Worm (Caenorhabditis elegans) whole organism, L1 larva: ENCODE data around the gene crb-3.

Experiments
- C04F5.9 ChIP-seq: sonication (generic microtip); optimal IDR thresholded peaks from 2 replicates; lab custom pipeline; 2016; ENCODE audit warnings: missing genetic modification characterization, missing compliant biosample characterization
- C16A3.4 ChIP-seq: fragments of 150-350 bp; optimal IDR thresholded peaks from 2 replicates; lab custom pipeline; 2014; ENCODE audit warnings: missing biosample characterization, missing genetic modification characterization
- aha-1 ChIP-seq: fragments of 150-350 bp; optimal IDR thresholded peaks from 2 replicates; lab custom pipeline; 2014; ENCODE audit warnings: missing biosample characterization, missing genetic modification characterization
- ama-1 ChIP-seq: fragments of 150-350 bp; optimal IDR thresholded peaks from 2 replicates; lab custom pipeline; 2014
- ceh-63 ChIP-seq: fragments of 200-800 bp; sonication (Bioruptor generic); optimal IDR thresholded peaks from 2 replicates; lab custom pipeline; 2018; ENCODE audit warnings: mild to moderate bottlenecking, missing genetic modification characterization, missing compliant biosample characterization
- ceh-88 ChIP-seq: fragments of 200-800 bp; sonication (Bioruptor generic); IDR thresholded peaks from 2 replicates; pipeline ENCODE4 v1.3.6; 2022; ENCODE audit warnings: missing genetic modification characterization, missing compliant biosample characterization
- ceh-90 ChIP-seq: sonication (generic microtip); optimal IDR thresholded peaks from 2 replicates; lab custom pipeline; 2016; ENCODE audit warnings: missing genetic modification characterization, missing compliant biosample characterization
- ces-1 ChIP-seq: fragments of 150-350 bp; optimal IDR thresholded peaks from 2 replicates; lab custom pipeline; 2014; ENCODE audit warnings: missing biosample characterization, missing genetic modification reagents, missing genetic modification characterization
- dpl-1 ChIP-seq, 3 experiments: fragments of 150-350 bp in 2 of 3; sonication (generic microtip) in 1 of 3; optimal IDR thresholded peaks; 2 replicates each; lab custom pipeline; 2014 to 2017; ENCODE audit warnings: missing biosample characterization in 3 of 3, missing genetic modification characterization in 3 of 3, missing genetic modification reagents in 3 of 3
- dsc-1 ChIP-seq: sonication (generic microtip); optimal IDR thresholded peaks from 2 replicates; lab custom pipeline; 2016; ENCODE audit warnings: mild to moderate bottlenecking, missing genetic modification characterization, missing compliant biosample characterization
- efl-1 ChIP-seq, 4 experiments: fragments of 150-350 bp; optimal IDR thresholded peaks in 3 of 4; peaks in 1 of 4; 1 replicate in 1 of 4; 2 replicates in 3 of 4; lab custom pipeline; 2014; ENCODE audit warnings: missing biosample characterization in 2 of 4, missing genetic modification characterization in 2 of 4, missing genetic modification reagents in 2 of 4
- egl-27 ChIP-seq, 2 experiments: fragments of 150-350 bp in 1 of 2; sonication (generic microtip); optimal IDR thresholded peaks; 3 replicates each; lab custom pipeline; 2017 to 2018; ENCODE audit warnings: missing biosample characterization in 2 of 2, missing genetic modification characterization in 2 of 2, missing genetic modification reagents in 2 of 2
- elt-3 ChIP-seq, 6 experiments: fragments of 150-350 bp in 1 of 6; sonication (generic microtip); optimal IDR thresholded peaks; 2 replicates each; lab custom pipeline; 2017 to 2018; ENCODE audit warnings: missing biosample characterization in 6 of 6, missing genetic modification characterization in 6 of 6, inconsistent platforms in 1 of 6
- fkh-4 ChIP-seq: sonication (generic microtip); optimal IDR thresholded peaks from 2 replicates; lab custom pipeline; 2016; ENCODE audit warnings: missing compliant biosample characterization, missing genetic modification characterization, borderline replicate concordance
- fos-1 ChIP-seq: fragments of 150-350 bp; optimal IDR thresholded peaks from 2 replicates; lab custom pipeline; 2014; ENCODE audit warnings: missing biosample characterization, missing genetic modification characterization
- grh-1 ChIP-seq: fragments of 200-800 bp; sonication (Bioruptor generic); IDR thresholded peaks from 2 replicates; pipeline ENCODE4 v1.3.6; 2022; ENCODE audit warnings: missing genetic modification reagents, missing genetic modification characterization, missing compliant biosample characterization
- hlh-4 ChIP-seq: sonication (generic microtip); optimal IDR thresholded peaks from 2 replicates; lab custom pipeline; 2016; ENCODE audit warnings: mild to moderate bottlenecking, missing genetic modification characterization, missing compliant biosample characterization
- irx-1 ChIP-seq: sonication (generic microtip); optimal IDR thresholded peaks from 2 replicates; lab custom pipeline; 2016; ENCODE audit warnings: missing genetic modification characterization, missing compliant biosample characterization
- isw-1 ChIP-seq: fragments of 200-800 bp; sonication (Bioruptor generic); IDR thresholded peaks from 2 replicates; pipeline ENCODE4 v1.3.6; 2022; ENCODE audit warnings: missing genetic modification characterization, missing compliant biosample characterization
- jun-1 ChIP-seq: fragments of 150-350 bp; optimal IDR thresholded peaks from 2 replicates; lab custom pipeline; 2014; ENCODE audit warnings: missing biosample characterization, missing genetic modification reagents, missing genetic modification characterization
- lin-13 ChIP-seq: fragments of 150-350 bp; optimal IDR thresholded peaks from 2 replicates; lab custom pipeline; 2014; ENCODE audit warnings: missing biosample characterization, missing genetic modification reagents, missing genetic modification characterization
- lin-35 ChIP-seq, 2 experiments: fragments of 150-350 bp; optimal IDR thresholded peaks; 2 replicates each; lab custom pipeline; 2014; ENCODE audit warnings: missing biosample characterization in 2 of 2, missing genetic modification characterization in 2 of 2, missing genetic modification reagents in 2 of 2
- lin-39 ChIP-seq: fragments of 150-350 bp; optimal IDR thresholded peaks from 2 replicates; lab custom pipeline; 2014; ENCODE audit warnings: missing biosample characterization, missing genetic modification reagents, missing genetic modification characterization
- mab-9 ChIP-seq: fragments of 200-800 bp; sonication (Bioruptor generic); IDR thresholded peaks from 2 replicates; pipeline ENCODE4 v1.3.6; 2022; ENCODE audit warnings: missing genetic modification reagents, missing genetic modification characterization, missing compliant biosample characterization
- mdl-1 ChIP-seq, 2 experiments: fragments of 150-350 bp; optimal IDR thresholded peaks; 2 replicates each; lab custom pipeline; 2014 to 2017; ENCODE audit warnings: missing biosample characterization in 2 of 2, missing genetic modification characterization in 2 of 2, inconsistent platforms in 1 of 2
- mef-2 ChIP-seq: fragments of 150-350 bp; optimal IDR thresholded peaks from 2 replicates; lab custom pipeline; 2014; ENCODE audit warnings: missing biosample characterization, missing genetic modification characterization
- nhr-11 ChIP-seq: fragments of 150-350 bp; optimal IDR thresholded peaks from 2 replicates; lab custom pipeline; 2014; ENCODE audit warnings: missing biosample characterization, missing genetic modification characterization
- nhr-71 ChIP-seq: sonication (generic microtip); optimal IDR thresholded peaks from 2 replicates; lab custom pipeline; 2016; ENCODE audit warnings: mild to moderate bottlenecking, missing genetic modification characterization, moderate library complexity, missing compliant biosample characterization
- nhr-77 ChIP-seq: fragments of 150-350 bp; optimal IDR thresholded peaks from 2 replicates; lab custom pipeline; 2014; ENCODE audit warnings: missing biosample characterization, missing genetic modification characterization
- pax-3 ChIP-seq: fragments of 200-800 bp; sonication (Bioruptor generic); optimal IDR thresholded peaks from 2 replicates; lab custom pipeline; 2018; ENCODE audit warnings: mild to moderate bottlenecking, missing genetic modification characterization, moderate library complexity, missing compliant biosample characterization
- rnt-1 ChIP-seq: sonication (generic microtip); optimal IDR thresholded peaks from 2 replicates; lab custom pipeline; 2016; ENCODE audit warnings: mild to moderate bottlenecking, missing genetic modification characterization, moderate library complexity, missing compliant biosample characterization
- skn-1 ChIP-seq: fragments of 150-350 bp; optimal IDR thresholded peaks from 2 replicates; lab custom pipeline; 2014; ENCODE audit warnings: missing biosample characterization, missing genetic modification characterization
- snu-23 ChIP-seq: sonication (generic microtip); optimal IDR thresholded peaks from 2 replicates; lab custom pipeline; 2016; ENCODE audit warnings: missing genetic modification characterization, missing compliant biosample characterization
- sox-4 ChIP-seq: sonication (generic microtip); optimal IDR thresholded peaks from 2 replicates; lab custom pipeline; 2016; ENCODE audit warnings: missing genetic modification characterization, missing compliant biosample characterization
- sptf-1 ChIP-seq: fragments of 150-350 bp; optimal IDR thresholded peaks from 2 replicates; lab custom pipeline; 2014; ENCODE audit warnings: missing biosample characterization, missing genetic modification characterization
- unc-98 ChIP-seq: fragments of 200-800 bp; sonication (Bioruptor generic); IDR thresholded peaks from 2 replicates; pipeline ENCODE4 v1.3.6; 2022; ENCODE audit warnings: missing genetic modification characterization, missing compliant biosample characterization
- vab-15 ChIP-seq: sonication (generic microtip); optimal IDR thresholded peaks from 2 replicates; lab custom pipeline; 2017; ENCODE audit warnings: missing genotype, mild to moderate bottlenecking, missing genetic modification characterization, missing compliant biosample characterization
- xbp-1 ChIP-seq: sonication (generic microtip); optimal IDR thresholded peaks from 2 replicates; lab custom pipeline; 2016; ENCODE audit warnings: missing genetic modification characterization, missing compliant biosample characterization
- zag-1 ChIP-seq: fragments of 150-350 bp; optimal IDR thresholded peaks from 2 replicates; lab custom pipeline; 2014; ENCODE audit warnings: missing biosample characterization, missing genetic modification characterization
- ztf-11 ChIP-seq, 2 experiments: sonication (generic microtip); optimal IDR thresholded peaks; 2 replicates each; lab custom pipeline; 2016 to 2017; ENCODE audit warnings: missing genetic modification characterization in 2 of 2, missing biosample characterization in 1 of 2, missing compliant biosample characterization in 1 of 2
- ztf-4 ChIP-seq: fragments of 150-350 bp; optimal IDR thresholded peaks from 2 replicates; lab custom pipeline; 2014; ENCODE audit warnings: missing biosample characterization, missing genetic modification characterization

Gene crb-3

ce11 chrX:9166921-9167320 lies 36.6 kb upstream of the crb-3 start, which contains the start of gene B0563.10:
Gene B0563.10 (minus strand): TSS chrX:9167245.
- peak; percentile 96 for TF ChIP-seq fkh-4 (tag; lab: Kevin White, UChicago)
- no peak for TF ChIP-seq hlh-4 (tag; lab: Kevin White, UChicago)
- no peak for TF ChIP-seq mdl-1 (tag; optimal IDR thresholded peaks at IDR 0.05; lab: Kevin White, UChicago)
- TF ChIP-seq dsc-1 (tag; lab: Kevin White, UChicago): peak; percentile 96

- TF ChIP-seq jun-1 (tag; lab: Kevin White, UChicago) (no peak), vab-15 (no peak), zag-1 (tag; lab: Kevin White, UChicago) (no peak), C16A3.4 (tag; lab: Kevin White, UChicago) (no peak), ceh-88 (no peak), unc-98 (GFP tag; lab: Robert Waterston, UW) (no peak), snu-23 (GFP tag; lab: Kevin White, UChicago) (no peak), ceh-63 (no peak), irx-1 (no peak), C04F5.9 (no peak), ces-1 (GFP tag; lab: Kevin White, UChicago) (no peak), sptf-1 (no peak), ztf-4 (no peak), mef-2 (tag; lab: Kevin White, UChicago) (no peak), ztf-11 (tag; optimal IDR thresholded peaks at IDR 0.05; lab: Kevin White, UChicago) (no peak), ama-1 (lab: Kevin White, UChicago) (no peak), fkh-4 (tag; lab: Kevin White, UChicago) (no peak), pax-3 (tag; lab: Kevin White, UChicago) (no peak)
These were observed 35.3 kb upstream of the crb-3 start, which contains the start of gene B0563.9 for ce11 chrX:9168239-9168638. Gene B0563.9 (plus strand): TSS chrX:9168539.

ce11 chrX:9170058-9170457 lies 33.5 kb upstream of the crb-3 start:
- TF ChIP-seq rnt-1 (tag; lab: Kevin White, UChicago) (no peak), lin-13 (no peak), elt-3 (tag; optimal IDR thresholded peaks at IDR 0.05; lab: Kevin White, UChicago) (no peak), fkh-4 (tag; lab: Kevin White, UChicago) (no peak), isw-1 (no peak)
- TF ChIP-seq, all 84 proteins: peak for 0

ce11 chrX:9171241-9171640 lies 32.3 kb upstream of the crb-3 start, which contains the start of gene B0563.1:
Gene B0563.1 (plus strand): TSS chrX:9171541.
- TF ChIP-seq sptf-1: no peak
- no peak for TF ChIP-seq efl-1 (optimal IDR thresholded peaks at IDR 0.05; lab: Kevin White, UChicago)
- peak in 1 of 2 experiments; percentile 24 for TF ChIP-seq efl-1 (GFP tag; optimal IDR thresholded peaks at IDR 0.05 in 1 of 2; lab: Kevin White, UChicago)

- TF ChIP-seq snu-23 (GFP tag; lab: Kevin White, UChicago): no peak
- no peak for TF ChIP-seq egl-27 (tag; optimal IDR thresholded peaks at IDR 0.05; lab: Kevin White, UChicago)
- no peak for TF ChIP-seq nhr-77 (tag; lab: Kevin White, UChicago)
- TF ChIP-seq lin-39: no peak
- TF ChIP-seq fos-1 (tag; lab: Kevin White, UChicago): no peak
These were observed 31.3 kb upstream of the crb-3 start, which contains the start of gene B0563.18 for ce11 chrX:9172278-9172677. Gene B0563.18 (plus strand): TSS chrX:9172578.

- TF ChIP-seq lin-13 (no peak), nhr-71 (tag; lab: Kevin White, UChicago) (no peak), irx-1 (no peak), dpl-1 (GFP tag; optimal IDR thresholded peaks at IDR 0.05; lab: Kevin White, UChicago) (no peak), lin-35 (GFP tag; optimal IDR thresholded peaks at IDR 0.05; lab: Kevin White, UChicago) (no peak), aha-1 (tag; lab: Kevin White, UChicago) (no peak), jun-1 (tag; lab: Kevin White, UChicago) (no peak), nhr-11 (tag; lab: Kevin White, UChicago) (no peak), mab-9 (GFP tag; lab: Robert Waterston, UW) (no peak), sox-4 (no peak), grh-1 (GFP tag; lab: Robert Waterston, UW) (no peak), xbp-1 (tag; lab: Kevin White, UChicago) (no peak), skn-1 (no peak), ztf-11 (tag; optimal IDR thresholded peaks at IDR 0.05; lab: Kevin White, UChicago) (no peak), ceh-90 (no peak)
These were observed 30.8 kb upstream of the crb-3 start for ce11 chrX:9172733-9173132.
